Worm (Caenorhabditis elegans): ENCODE measurements around the gene T11F9.1.
A peak's percentile ranks its signal among the peaks of the same experiment; 100 is the strongest.

Gene T11F9.1

ce11 chrV:11459255-11459654 lies at the start of gene T11F9.1:
T11F9.1 (plus strand) TSS chrV:11459555.
- TF ChIP-seq nfya-1 (tag; optimal IDR thresholded peaks at IDR 0.05; ENCODE audit: insufficient read depth) (no peak), mdl-1 (tag; optimal IDR thresholded peaks at IDR 0.05) (no peak), fkh-2 (tag; optimal IDR thresholded peaks at IDR 0.05) (no peak), nhr-237 (tag; optimal IDR thresholded peaks at IDR 0.05) (no peak), aly-2 (tag; optimal IDR thresholded peaks at IDR 0.05) (no peak), elt-2 (tag; optimal IDR thresholded peaks at IDR 0.05) (no peak), hmg-11 (tag; optimal IDR thresholded peaks at IDR 0.05) (no peak), nhr-25 (tag; optimal IDR thresholded peaks at IDR 0.05) (no peak), pqm-1 (tag; optimal IDR thresholded peaks at IDR 0.05) (no peak), nhr-12 (tag; optimal IDR thresholded peaks at IDR 0.05) (no peak), ZK546.5 (tag; optimal IDR thresholded peaks at IDR 0.05) (no peak), sea-2 (GFP tag; optimal IDR thresholded peaks at IDR 0.05) (no peak), lin-39 (tag; optimal IDR thresholded peaks at IDR 0.05) (no peak), nhr-43 (tag; optimal IDR thresholded peaks at IDR 0.05; ENCODE audit: poor library complexity, severe bottlenecking) (no peak)

ce11 chrV:11410902-11411561 lies 48.3 kb upstream of the T11F9.1 start, which contains the start of the genes K03B8.8 and grl-3:
K03B8.8 (minus strand) TSS chrV:11411002.
grl-3 (plus strand) TSS chrV:11411511.
- TF ChIP-seq ceh-9 (tag; optimal IDR thresholded peaks at IDR 0.05) (no peak), elt-2 (tag; optimal IDR thresholded peaks at IDR 0.05) (no peak), fkh-2 (tag; optimal IDR thresholded peaks at IDR 0.05) (no peak), sea-2 (GFP tag; optimal IDR thresholded peaks at IDR 0.05) (no peak)

ce11 chrV:11412125-11412524 lies 47.2 kb upstream of the T11F9.1 start:
- TF ChIP-seq pqm-1 (tag; optimal IDR thresholded peaks at IDR 0.05) (peak; percentile 60), unc-39 (tag; optimal IDR thresholded peaks at IDR 0.05) (no peak), elt-1 (tag; optimal IDR thresholded peaks at IDR 0.05) (no peak), aly-2 (tag; optimal IDR thresholded peaks at IDR 0.05) (no peak), lsy-12 (tag; optimal IDR thresholded peaks at IDR 0.05) (peak; percentile 2), ama-1 (optimal IDR thresholded peaks at IDR 0.05) (no peak), lin-15B (tag; optimal IDR thresholded peaks at IDR 0.05) (no peak), jun-1 (tag; optimal IDR thresholded peaks at IDR 0.05) (peak; percentile 58), nhr-77 (tag; optimal IDR thresholded peaks at IDR 0.05) (no peak), snpc-4 (tag; optimal IDR thresholded peaks at IDR 0.05) (peak; percentile 14), nhr-12 (tag; optimal IDR thresholded peaks at IDR 0.05) (no peak), nhr-23 (tag; optimal IDR thresholded peaks at IDR 0.05) (no peak), ceh-16 (tag; optimal IDR thresholded peaks at IDR 0.05) (no peak), elt-2 (tag; optimal IDR thresholded peaks at IDR 0.05) (peak; percentile 79), eor-1 (tag; optimal IDR thresholded peaks at IDR 0.05) (no peak)

ce11 chrV:11415059-11415458 lies 44.3 kb upstream of the T11F9.1 start, which contains the start of gene deg-3:
deg-3 (minus strand) TSS chrV:11415159.
- no peak for TF ChIP-seq lsy-12 (tag; optimal IDR thresholded peaks at IDR 0.05)
- no peak for TF ChIP-seq nfya-1 (tag; optimal IDR thresholded peaks at IDR 0.05; ENCODE audit: insufficient read depth)
- TF ChIP-seq nhr-23 (tag; optimal IDR thresholded peaks at IDR 0.05) = no peak
- no peak for TF ChIP-seq eor-1 (tag; optimal IDR thresholded peaks at IDR 0.05)
- TF ChIP-seq nhr-67 (tag; optimal IDR thresholded peaks at IDR 0.05) = no peak
- TF ChIP-seq ZK546.5 (tag; optimal IDR thresholded peaks at IDR 0.05) = no peak
- TF ChIP-seq egl-5 (tag; optimal IDR thresholded peaks at IDR 0.05) = no peak
- TF ChIP-seq fkh-10 (GFP tag; optimal IDR thresholded peaks at IDR 0.05) = no peak
- no peak for TF ChIP-seq ztf-4 (tag; optimal IDR thresholded peaks at IDR 0.05)

ce11 chrV:11421605-11422004 lies 37.8 kb upstream of the T11F9.1 start, which contains the start of gene des-2:
des-2 (minus strand) TSS chrV:11421705.
- TF ChIP-seq nhr-25 (tag; optimal IDR thresholded peaks at IDR 0.05) (no peak), unc-39 (tag; optimal IDR thresholded peaks at IDR 0.05) (no peak), ceh-9 (tag; optimal IDR thresholded peaks at IDR 0.05) (no peak), nhr-77 (tag; optimal IDR thresholded peaks at IDR 0.05) (no peak), nhr-67 (tag; optimal IDR thresholded peaks at IDR 0.05) (no peak), nhr-76 (tag; optimal IDR thresholded peaks at IDR 0.05) (no peak), nhr-28 (tag; optimal IDR thresholded peaks at IDR 0.05) (no peak), ZK546.5 (tag; optimal IDR thresholded peaks at IDR 0.05) (no peak), elt-3 (tag; optimal IDR thresholded peaks at IDR 0.05) (no peak), ztf-11 (tag; optimal IDR thresholded peaks at IDR 0.05) (no peak), nhr-23 (tag; optimal IDR thresholded peaks at IDR 0.05) (no peak), tbx-2 (tag; optimal IDR thresholded peaks at IDR 0.05) (no peak), ceh-28 (tag; optimal IDR thresholded peaks at IDR 0.05) (no peak), ztf-4 (tag; optimal IDR thresholded peaks at IDR 0.05) (no peak), fos-1 (tag; optimal IDR thresholded peaks at IDR 0.05) (no peak), nfya-1 (tag; optimal IDR thresholded peaks at IDR 0.05; ENCODE audit: insufficient read depth) (no peak), lin-39 (tag; optimal IDR thresholded peaks at IDR 0.05) (no peak), hmg-11 (tag; optimal IDR thresholded peaks at IDR 0.05) (no peak), fkh-10 (GFP tag; optimal IDR thresholded peaks at IDR 0.05) (no peak), R02D3.7 (tag; optimal IDR thresholded peaks at IDR 0.05) (no peak)
